Worm (Caenorhabditis elegans): ENCODE measurements around the gene ani-2.

ce11 chrII:6376693-6377092 is 11.5 kb upstream of the ani-2 start:
- TF ChIP-seq ZK546.5 (tag; optimal IDR thresholded peaks at IDR 0.05) (no peak), zag-1 (tag; optimal IDR thresholded peaks at IDR 0.05) (no peak), ztf-11 (tag; optimal IDR thresholded peaks at IDR 0.05) (no peak), nhr-12 (tag; optimal IDR thresholded peaks at IDR 0.05) (no peak), nhr-77 (tag; optimal IDR thresholded peaks at IDR 0.05) (no peak), egl-5 (tag; optimal IDR thresholded peaks at IDR 0.05) (no peak), eor-1 (tag; optimal IDR thresholded peaks at IDR 0.05) (no peak), nhr-237 (tag; optimal IDR thresholded peaks at IDR 0.05) (no peak), aly-2 (tag; optimal IDR thresholded peaks at IDR 0.05) (no peak), mdl-1 (tag; optimal IDR thresholded peaks at IDR 0.05) (no peak), egl-27 (tag; optimal IDR thresholded peaks at IDR 0.05) (no peak), pqm-1 (tag; optimal IDR thresholded peaks at IDR 0.05) (no peak), nhr-23 (tag; optimal IDR thresholded peaks at IDR 0.05) (no peak)

All from whole organism, L3 larva.